Fruit fly (Drosophila melanogaster) S2 (cell line): ENCODE results near the gene dpr9.

Experiments
- CG8478 ChIP-seq: fragments of >200 bp; optimal IDR thresholded peaks from 2 replicates; lab custom pipeline; 2018
- CTCF ChIP-seq, 2 experiments: fragments of >200 bp; optimal IDR thresholded peaks; 2 replicates each; lab custom pipeline; 2018

- TF ChIP-seq CG8478 (lab: Kevin White, UChicago), result no peak
- no peak for TF ChIP-seq CTCF (optimal IDR thresholded peaks at IDR 0.05; lab: Kevin White, UChicago)
These were observed at the start of gene dpr9 for dm6 chr3R:15076963-15077362.
